Worm (Caenorhabditis elegans) whole organism, L4/young adult: ENCODE results near the gene srh-15.

Source experiments
- W03F9.2 ChIP-seq: fragments of 150-350 bp; optimal IDR thresholded peaks from 2 replicates; lab custom pipeline; 2014; ENCODE audit warnings: missing biosample characterization, missing genetic modification characterization
- him-1 ChIP-seq: sonication (generic microtip); optimal IDR thresholded peaks from 2 replicates; lab custom pipeline; 2016; ENCODE audit warnings: missing genotype, missing genetic modification reagents, missing genetic modification characterization, missing compliant biosample characterization

DNA sequence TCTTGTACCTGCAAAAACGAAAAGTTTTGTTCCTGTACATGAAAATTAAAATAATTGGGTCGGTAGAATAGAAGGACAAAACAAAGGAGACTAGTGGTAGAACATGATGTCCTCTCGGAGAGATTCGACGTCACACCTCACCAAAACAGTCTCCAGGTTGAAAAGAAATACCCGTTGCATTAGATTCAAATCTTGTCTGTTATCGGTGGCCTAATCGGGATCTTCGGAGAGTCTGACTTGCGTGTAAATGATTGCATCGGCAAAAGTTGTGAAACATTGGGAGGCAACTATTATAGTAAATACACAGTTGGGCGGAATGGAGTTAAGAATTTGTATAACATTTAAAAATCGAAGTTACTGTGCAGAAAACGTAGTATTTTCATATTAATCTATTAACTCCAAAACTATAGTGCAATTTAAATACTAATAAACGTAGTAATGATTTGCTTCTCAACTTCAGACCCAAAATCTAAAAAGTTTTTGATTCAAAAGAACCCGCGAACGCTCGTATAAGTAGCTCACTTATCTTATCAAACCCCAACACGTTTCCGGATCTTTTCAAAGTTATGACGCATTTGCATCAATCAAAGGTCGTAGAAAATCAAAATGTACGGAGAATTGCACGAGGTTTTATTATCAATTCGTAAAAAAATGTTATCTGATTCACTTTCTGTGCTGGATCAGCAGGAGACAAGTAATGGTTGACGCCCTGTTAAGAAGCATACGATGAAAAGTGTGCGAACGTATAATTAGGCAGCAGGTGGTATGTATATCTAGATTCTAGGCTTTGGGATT lies 12.8 kb downstream of the srh-15 start, which contains the start of gene nhr-168:
- TF ChIP-seq W03F9.2 (tag; lab: Kevin White, UChicago) (no peak), him-1 (tag; lab: Kevin White, UChicago) (no peak)
